Worm (Caenorhabditis elegans) whole organism, young adult: ENCODE results near the gene bath-20.

Source experiments
- ets-4 ChIP-seq: fragments of 200-800 bp; sonication (Bioruptor generic); optimal IDR thresholded peaks from 2 replicates; lab custom pipeline; 2018; ENCODE audit warnings: mild to moderate bottlenecking, missing genetic modification characterization, missing compliant biosample characterization
- lin-35 ChIP-seq, 3 experiments: fragments of 150-350 bp in 2 of 3; sonication (generic microtip) in 1 of 3; optimal IDR thresholded peaks; 2 replicates each; lab custom pipeline; 2014 to 2018; ENCODE audit warnings: missing biosample characterization in 3 of 3, missing genetic modification characterization in 3 of 3, missing genetic modification reagents in 3 of 3

ce11 chrII:1993738-1994137 lies 48.6 kb downstream of the bath-20 start, which contains the start of gene math-21:
- TF ChIP-seq lin-35 (GFP tag; optimal IDR thresholded peaks at IDR 0.05; lab: Kevin White, UChicago) (no peak), ets-4 (GFP tag; lab: Kevin White, UChicago) (no peak)
